Worm (Caenorhabditis elegans): ENCODE results near the gene B0303.7.

- TF ChIP-seq skn-1 (tag; optimal IDR thresholded peaks at IDR 0.05) = no peak
- TF ChIP-seq nhr-77 (tag; optimal IDR thresholded peaks at IDR 0.05) = no peak
- TF ChIP-seq pqm-1 (tag; optimal IDR thresholded peaks at IDR 0.05) = no peak
- no peak for TF ChIP-seq nhr-11 (tag; optimal IDR thresholded peaks at IDR 0.05)
These were observed 16.3 kb downstream of the B0303.7 start for ce11 chrIII:8709735-8710134.

All from whole organism, L3 larva.